Fruit fly (Drosophila melanogaster): ENCODE data around the gene CG8028.
A peak's percentile ranks its signal among the peaks of the same experiment; 100 is the strongest.

CG8028 gene

DNA sequence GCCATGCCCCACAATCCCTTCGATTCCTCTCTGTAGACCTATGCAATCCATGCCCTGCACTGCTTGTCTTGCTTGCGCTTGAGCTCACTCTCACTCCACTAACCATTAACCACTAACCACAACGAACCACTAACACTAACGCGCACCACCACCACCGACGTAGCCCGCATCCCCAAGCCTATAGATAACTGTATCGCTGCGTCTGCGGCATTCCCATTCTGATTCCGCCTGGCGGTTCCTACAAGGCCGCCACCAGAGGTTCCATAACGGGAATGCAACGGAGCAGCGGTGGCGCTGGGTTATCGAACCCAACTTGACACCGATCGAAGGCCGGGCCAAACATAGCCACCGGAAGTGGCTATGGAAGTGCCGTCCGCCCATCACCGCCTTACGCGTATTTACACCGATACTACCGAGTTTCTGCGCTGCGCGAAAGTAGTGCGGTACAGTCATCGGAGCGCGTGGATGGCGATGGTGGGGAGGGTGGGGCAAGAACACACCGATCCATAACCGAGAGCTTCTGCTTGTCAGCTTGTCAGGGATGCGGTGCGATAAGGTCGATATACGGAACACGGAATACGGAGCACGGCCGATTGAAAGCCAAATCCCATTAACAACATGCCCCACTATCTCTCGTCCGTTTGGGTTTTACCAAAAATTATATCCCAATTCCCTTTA, 14.2 kb downstream of the CG8028 start:
- TF ChIP-seq dsf (GFP tag; optimal IDR thresholded peaks at IDR 0.05; ENCODE audit: borderline replicate concordance), result no peak
- no peak for TF ChIP-seq foxo (GFP tag; optimal IDR thresholded peaks at IDR 0.05)
- TF ChIP-seq N (GFP tag; optimal IDR thresholded peaks at IDR 0.05), result no peak
- no peak for TF ChIP-seq GATAd (GFP tag; optimal IDR thresholded peaks at IDR 0.05)
- TF ChIP-seq tai (GFP tag; optimal IDR thresholded peaks at IDR 0.05), result no peak
- no peak for TF ChIP-seq pan (optimal IDR thresholded peaks at IDR 0.05)
- TF ChIP-seq Jra (GFP tag; optimal IDR thresholded peaks at IDR 0.05), result no peak
- no peak for TF ChIP-seq Myc (optimal IDR thresholded peaks at IDR 0.05)
- no peak for TF ChIP-seq Dif (GFP tag; optimal IDR thresholded peaks at IDR 0.05; ENCODE audit: partially characterized antibody)
- no peak for TF ChIP-seq Hnf4 (GFP tag; optimal IDR thresholded peaks at IDR 0.05)
- no peak for TF ChIP-seq Hr83 (GFP tag; optimal IDR thresholded peaks at IDR 0.05; ENCODE audit: poor library complexity, severe bottlenecking)
- no peak for TF ChIP-seq psq (GFP tag; optimal IDR thresholded peaks at IDR 0.05)

DNA sequence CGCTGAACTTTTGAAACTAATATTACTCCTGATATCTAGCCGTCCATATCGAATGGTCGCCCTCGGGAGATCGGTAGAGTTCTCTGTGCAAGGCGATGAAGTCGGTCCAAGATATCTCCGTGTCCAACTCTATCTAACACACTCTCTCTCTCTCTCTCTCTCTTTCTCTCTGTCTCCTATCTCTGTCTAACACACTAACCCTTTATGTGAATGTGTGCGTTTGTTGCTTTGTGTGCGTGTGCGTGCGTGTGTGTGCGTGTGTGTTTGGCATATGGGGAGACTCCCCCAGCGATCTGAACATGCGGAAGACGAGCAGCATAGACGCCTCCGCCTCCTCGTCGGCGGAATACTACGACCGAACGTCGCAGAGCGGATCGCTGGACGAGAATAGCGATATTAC, 15.8 kb downstream of the CG8028 start:
- no peak for TF ChIP-seq dmrt93B (GFP tag; optimal IDR thresholded peaks at IDR 0.05)
- TF ChIP-seq woc (GFP tag; optimal IDR thresholded peaks at IDR 0.05), result no peak
- TF ChIP-seq h (GFP tag; optimal IDR thresholded peaks at IDR 0.05), result no peak
- TF ChIP-seq CG32264 (GFP tag; optimal IDR thresholded peaks at IDR 0.05), result no peak
- TF ChIP-seq N (GFP tag; optimal IDR thresholded peaks at IDR 0.05), result no peak
- TF ChIP-seq OdsH (GFP tag; optimal IDR thresholded peaks at IDR 0.05), result no peak
- TF ChIP-seq Vsx2 (GFP tag; optimal IDR thresholded peaks at IDR 0.05; ENCODE audit: partially characterized antibody), result no peak

DNA sequence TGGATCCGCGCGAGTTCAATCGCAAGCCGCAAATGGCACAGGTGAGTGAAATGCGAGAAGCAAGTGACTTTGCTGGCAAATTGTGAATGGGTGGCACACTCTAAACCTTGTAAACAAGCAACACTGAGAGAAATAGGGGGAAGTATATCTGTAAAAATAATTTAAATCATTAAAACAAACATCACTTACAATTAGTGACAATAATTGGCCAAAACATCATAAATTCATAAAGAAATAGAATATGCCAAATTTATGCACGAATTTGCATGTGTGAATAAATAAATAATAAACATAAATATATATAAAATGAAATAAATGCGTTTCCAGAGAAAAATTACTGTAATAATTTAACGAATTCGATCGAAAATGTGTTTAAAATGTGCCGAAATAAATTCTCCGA, 17.6 kb downstream of the CG8028 start:
- peak; percentile 14 for TF ChIP-seq HLH106 (tag; optimal IDR thresholded peaks at IDR 0.05)
- TF ChIP-seq dsf (GFP tag; optimal IDR thresholded peaks at IDR 0.05; ENCODE audit: borderline replicate concordance), result no peak

DNA sequence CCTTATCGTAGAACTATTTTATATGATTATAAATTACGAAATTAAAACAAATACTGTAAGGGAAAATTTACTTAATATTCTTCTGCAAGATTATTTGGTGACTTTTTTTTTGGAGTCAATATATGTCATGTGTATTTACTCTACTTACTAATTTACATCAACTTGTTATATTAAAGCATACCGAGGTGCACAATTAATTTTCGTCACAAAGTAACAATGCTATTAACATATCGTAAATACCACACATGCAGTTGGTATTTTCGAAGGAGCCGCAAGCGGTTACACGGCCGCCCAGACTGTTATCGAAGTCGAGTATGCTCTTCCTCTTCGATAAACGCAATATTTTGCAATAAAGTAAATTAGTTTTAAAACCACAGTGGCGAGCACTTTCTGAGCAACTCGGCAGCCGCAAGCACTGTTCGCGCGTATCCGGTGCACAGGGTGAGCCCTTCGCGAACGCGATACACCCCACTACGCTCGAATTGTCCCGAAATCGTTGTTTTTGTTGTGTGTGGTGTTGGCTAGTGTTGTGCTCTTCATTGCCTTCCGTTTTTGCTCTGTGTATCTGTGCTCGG, 18.5 kb downstream of the CG8028 start, which contains the start of gene Vav:
TSS of gene Vav (plus strand) at position 293 of the 575 bp plus-strand sequence.
- TF ChIP-seq brk (GFP tag; optimal IDR thresholded peaks at IDR 0.05) (no peak), dl (GFP tag; optimal IDR thresholded peaks at IDR 0.05; ENCODE audit: insufficient read depth in 1 of 2, partially characterized antibody in 2 of 2) (no peak), tai (GFP tag; optimal IDR thresholded peaks at IDR 0.05) (no peak), Jra (GFP tag; optimal IDR thresholded peaks at IDR 0.05) (no peak), Mio (GFP tag; optimal IDR thresholded peaks at IDR 0.05) (no peak), N (GFP tag; optimal IDR thresholded peaks at IDR 0.05) (no peak), CG32264 (GFP tag; optimal IDR thresholded peaks at IDR 0.05) (no peak), Dfd (GFP tag; optimal IDR thresholded peaks at IDR 0.05) (no peak), Hr83 (GFP tag; optimal IDR thresholded peaks at IDR 0.05; ENCODE audit: poor library complexity, severe bottlenecking) (no peak), woc (GFP tag; optimal IDR thresholded peaks at IDR 0.05) (no peak), Hnf4 (GFP tag; optimal IDR thresholded peaks at IDR 0.05) (no peak)

DNA sequence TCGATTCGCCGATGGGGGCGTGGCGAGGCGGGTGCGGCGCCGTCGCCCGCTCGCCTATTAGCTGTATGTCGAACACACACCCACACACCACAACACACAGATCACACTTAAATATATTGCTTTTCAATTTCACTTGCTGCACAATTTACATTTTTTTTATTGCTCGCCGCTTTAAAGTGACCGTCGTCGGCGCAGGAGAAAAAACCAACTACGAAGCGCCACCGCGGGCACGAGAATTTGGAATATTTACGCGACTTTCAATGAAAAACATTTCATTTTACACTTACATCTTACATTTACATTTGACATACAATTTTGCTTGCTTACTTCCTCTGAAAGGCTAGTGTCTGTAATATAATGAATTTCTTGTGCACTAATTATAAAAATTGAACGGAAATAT, 19.1 kb downstream of the CG8028 start, which contains the start of gene rictor:
TSS of gene rictor (minus strand) at position 170 of the 400 bp plus-strand sequence.
- TF ChIP-seq dl (GFP tag; optimal IDR thresholded peaks at IDR 0.05; ENCODE audit: insufficient read depth in 1 of 2, partially characterized antibody in 2 of 2), result no peak
- no peak for TF ChIP-seq ey (GFP tag; optimal IDR thresholded peaks at IDR 0.05)
- TF ChIP-seq jim (GFP tag; optimal IDR thresholded peaks at IDR 0.05), result no peak
- TF ChIP-seq Jra (GFP tag; optimal IDR thresholded peaks at IDR 0.05), result no peak
- TF ChIP-seq CG32264 (GFP tag; optimal IDR thresholded peaks at IDR 0.05), result no peak
- no peak for TF ChIP-seq h (GFP tag; optimal IDR thresholded peaks at IDR 0.05)
- TF ChIP-seq tai (GFP tag; optimal IDR thresholded peaks at IDR 0.05), result no peak

DNA sequence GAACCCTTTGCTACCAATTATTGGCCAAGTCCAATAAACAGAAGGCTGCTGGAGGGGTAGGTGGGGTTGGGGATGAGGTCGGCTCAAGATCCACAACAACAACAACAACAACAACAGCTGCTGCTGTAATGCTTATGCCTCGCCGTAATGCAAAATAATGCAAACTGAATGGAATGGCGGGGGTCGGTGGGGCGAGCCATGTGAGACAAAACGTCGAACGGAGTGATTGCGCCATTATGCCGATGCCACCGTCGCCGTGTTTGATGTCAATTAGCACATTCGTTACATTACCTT, 19.5 kb downstream of the CG8028 start:
- no peak for TF ChIP-seq lola (GFP tag; optimal IDR thresholded peaks at IDR 0.05)
- TF ChIP-seq GATAd (GFP tag; optimal IDR thresholded peaks at IDR 0.05), result no peak
- TF ChIP-seq pan (optimal IDR thresholded peaks at IDR 0.05), result no peak
- TF ChIP-seq br (GFP tag; optimal IDR thresholded peaks at IDR 0.05), result no peak
- no peak for TF ChIP-seq HLH106 (tag; optimal IDR thresholded peaks at IDR 0.05)
- TF ChIP-seq dsf (GFP tag; optimal IDR thresholded peaks at IDR 0.05; ENCODE audit: borderline replicate concordance), result no peak
- no peak for TF ChIP-seq sage (GFP tag; optimal IDR thresholded peaks at IDR 0.05)
- no peak for TF ChIP-seq Dfd (GFP tag; optimal IDR thresholded peaks at IDR 0.05)
- no peak for TF ChIP-seq CrebA (GFP tag; optimal IDR thresholded peaks at IDR 0.05; ENCODE audit: borderline replicate concordance)
- TF ChIP-seq Jra (GFP tag; optimal IDR thresholded peaks at IDR 0.05), result no peak
- no peak for TF ChIP-seq Abd-B (GFP tag; optimal IDR thresholded peaks at IDR 0.05)
- no peak for TF ChIP-seq Sp1 (GFP tag; optimal IDR thresholded peaks at IDR 0.05)

Data from whole organism, wandering third instar larva.